Fruit fly (Drosophila melanogaster) whole organism, adult: ENCODE results near the gene CG13108.

Experiments used
- CG11617 ChIP-seq: fragments of 200-800 bp; sonication (Bioruptor generic); optimal IDR thresholded peaks from 2 replicates; lab custom pipeline; 2017; ENCODE audit warnings: mild to moderate bottlenecking, missing biosample characterization, missing genetic modification reagents, missing genetic modification characterization
- CG14711 ChIP-seq: fragments of 200-800 bp; sonication (Bioruptor generic); optimal IDR thresholded peaks from 2 replicates; lab custom pipeline; 2018; ENCODE audit warnings: missing biosample characterization, mild to moderate bottlenecking, missing genetic modification characterization, moderate library complexity
- CG1620 ChIP-seq: fragments of 200-800 bp; sonication (Bioruptor generic); optimal IDR thresholded peaks from 2 replicates; lab custom pipeline; 2016; ENCODE audit warnings: missing biosample characterization, missing genetic modification characterization
- CG5204 ChIP-seq: fragments of 200-800 bp; sonication (Bioruptor generic); optimal IDR thresholded peaks from 2 replicates; lab custom pipeline; 2016; ENCODE audit warnings: missing biosample characterization, missing genetic modification characterization
- CG7045 ChIP-seq: fragments of 200-800 bp; sonication (Bioruptor generic); optimal IDR thresholded peaks from 2 replicates; lab custom pipeline; 2017; ENCODE audit warnings: missing biosample characterization, mild to moderate bottlenecking, missing genetic modification characterization
- CG7101 ChIP-seq: fragments of 200-800 bp; sonication (Bioruptor generic); optimal IDR thresholded peaks from 2 replicates; lab custom pipeline; 2018; ENCODE audit warnings: missing biosample characterization, mild to moderate bottlenecking, missing genetic modification characterization, moderate library complexity
- Clk ChIP-seq: fragments of 200-800 bp; sonication (Bioruptor generic); optimal IDR thresholded peaks from 2 replicates; lab custom pipeline; 2017; ENCODE audit warnings: missing biosample characterization, missing genetic modification characterization
- Crg-1 ChIP-seq: fragments of 200-800 bp; sonication (Bioruptor generic); optimal IDR thresholded peaks from 2 replicates; lab custom pipeline; 2016; ENCODE audit warnings: missing biosample characterization, missing genetic modification characterization
- bab1 ChIP-seq: fragments of 200-800 bp; sonication (Bioruptor generic); optimal IDR thresholded peaks from 3 replicates; lab custom pipeline; 2019; ENCODE audit warnings: missing biosample characterization, mild to moderate bottlenecking, missing genetic modification characterization, moderate library complexity
- cic ChIP-seq: fragments of 200-800 bp; sonication (Bioruptor generic); optimal IDR thresholded peaks from 2 replicates; lab custom pipeline; 2017; ENCODE audit warnings: missing biosample characterization, mild to moderate bottlenecking, missing genetic modification characterization, moderate library complexity
- kay ChIP-seq: fragments of 200-800 bp; sonication (Bioruptor generic); peaks from one replicate; lab custom pipeline; 2016; ENCODE audit warnings: missing biosample characterization, missing genetic modification characterization, borderline replicate concordance
- pad ChIP-seq: fragments of 200-800 bp; sonication (Bioruptor generic); optimal IDR thresholded peaks from 3 replicates; lab custom pipeline; 2017; ENCODE audit warnings: missing biosample characterization, missing genetic modification characterization, mild to moderate bottlenecking, moderate library complexity, missing genetic modification reagents
- tj ChIP-seq: fragments of 200-800 bp; sonication (Bioruptor generic); optimal IDR thresholded peaks from 3 replicates; lab custom pipeline; 2017; ENCODE audit warnings: missing biosample characterization, mild to moderate bottlenecking, missing genetic modification characterization, moderate library complexity

DNA sequence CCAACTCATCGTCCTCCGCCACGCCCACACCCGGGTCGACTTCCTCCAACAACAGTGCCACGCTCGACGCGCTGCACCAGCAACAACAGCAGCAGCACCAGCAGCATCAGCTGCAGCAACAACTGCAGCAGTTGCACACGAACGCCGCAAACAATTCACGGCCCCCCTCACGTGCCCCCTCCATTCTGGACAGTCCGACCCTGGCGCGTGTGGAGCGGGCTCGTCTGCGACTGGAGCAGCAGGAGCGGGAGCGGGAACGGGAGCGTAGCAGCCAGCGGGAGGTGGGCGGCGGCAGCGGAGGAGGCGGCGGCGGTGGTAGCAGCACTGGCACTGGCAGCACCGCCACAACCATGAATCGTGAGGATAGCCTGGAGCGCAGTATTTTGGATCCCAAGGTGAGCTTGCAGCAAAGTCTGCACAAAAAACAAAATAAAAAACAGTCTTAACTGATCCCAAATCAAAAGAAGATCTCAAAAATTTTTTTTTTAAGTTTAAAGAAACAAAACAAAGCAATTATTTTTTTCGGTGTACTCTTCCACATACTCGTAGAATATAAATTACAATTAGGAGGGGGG, 36.9 kb upstream of the CG13108 start:
- TF ChIP-seq Clk: no peak
- no peak for TF ChIP-seq Crg-1
- no peak for TF ChIP-seq cic (GFP tag; lab: Kevin White, UChicago)
- no peak for TF ChIP-seq CG11617 (GFP tag; lab: Kevin White, UChicago)
- TF ChIP-seq kay (GFP tag; lab: Kevin White, UChicago): no peak
- TF ChIP-seq CG7045 (GFP tag; lab: Kevin White, UChicago): no peak
- TF ChIP-seq tj (GFP tag; lab: Kevin White, UChicago): no peak
- no peak for TF ChIP-seq pad (GFP tag; lab: Kevin White, UChicago)
- TF ChIP-seq CG7101: no peak
- no peak for TF ChIP-seq CG14711 (tag; lab: Kevin White, UChicago)
- no peak for TF ChIP-seq CG1620 (GFP tag; lab: Kevin White, UChicago)
- no peak for TF ChIP-seq bab1
- TF ChIP-seq CG5204: no peak
